Worm (Caenorhabditis elegans) whole organism, L4/young adult: Measurements from ENCODE around the gene aqp-10.

ENCODE experiments used
- W03F9.2 ChIP-seq: fragments of 150-350 bp; optimal IDR thresholded peaks from 2 replicates; lab custom pipeline; 2014; ENCODE audit warnings: missing biosample characterization, missing genetic modification characterization
- dao-5 ChIP-seq: sonication (generic microtip); optimal IDR thresholded peaks from 2 replicates; lab custom pipeline; 2016; ENCODE audit warnings: missing genotype, missing genetic modification characterization, moderate library complexity, missing compliant biosample characterization
- him-1 ChIP-seq: sonication (generic microtip); optimal IDR thresholded peaks from 2 replicates; lab custom pipeline; 2016; ENCODE audit warnings: missing genotype, missing genetic modification reagents, missing genetic modification characterization, missing compliant biosample characterization

ce11 chrII:9728506-9728905 lies 41.1 kb downstream of the aqp-10 start:
- TF ChIP-seq dao-5 (tag; lab: Kevin White, UChicago) (no peak), him-1 (tag; lab: Kevin White, UChicago) (no peak), W03F9.2 (no peak)
